Fruit fly (Drosophila melanogaster) whole organism, embryonic: ENCODE data around the gene NimB3.

Experiments used
- BEAF-32 ChIP-seq: fragments of 200-800 bp; sonication (Bioruptor generic); optimal IDR thresholded peaks from 3 replicates; lab custom pipeline; 2017; ENCODE audit warnings: missing biosample characterization, missing genetic modification characterization, mild to moderate bottlenecking, moderate library complexity, missing genetic modification reagents
- CG11456 ChIP-seq: fragments of 200-800 bp; sonication (Bioruptor generic); IDR thresholded peaks from 3 replicates; pipeline ENCODE4 v1.3.6; 2022; ENCODE audit warnings: missing biosample characterization, missing genetic modification characterization
- CG12942 ChIP-seq: fragments of 200-800 bp; sonication (Bioruptor generic); optimal IDR thresholded peaks from 3 replicates; lab custom pipeline; 2016; ENCODE audit warnings: missing biosample characterization, missing genetic modification characterization
- CG13624 ChIP-seq: fragments of 200-800 bp; sonication (Bioruptor generic); optimal IDR thresholded peaks from 2 replicates; lab custom pipeline; 2016; ENCODE audit warnings: missing biosample characterization, missing genetic modification characterization
- CG13894 ChIP-seq: fragments of 200-800 bp; sonication (Bioruptor generic); optimal IDR thresholded peaks from 3 replicates; lab custom pipeline; 2018; ENCODE audit warnings: missing biosample characterization, mild to moderate bottlenecking, missing genetic modification characterization, moderate library complexity
- CG14441 ChIP-seq: fragments of 200-800 bp; sonication (Bioruptor generic); IDR thresholded peaks from 2 replicates; pipeline ENCODE4 v1.3.6; 2022; ENCODE audit warnings: missing biosample characterization, missing genetic modification characterization
- CG15479 ChIP-seq: fragments of 200-800 bp; sonication (Bioruptor generic); optimal IDR thresholded peaks from 3 replicates; lab custom pipeline; 2019; ENCODE audit warnings: missing biosample characterization, mild to moderate bottlenecking, missing genetic modification characterization, moderate library complexity
- CG15696 ChIP-seq: fragments of 200-800 bp; sonication (Bioruptor generic); optimal IDR thresholded peaks from 2 replicates; lab custom pipeline; 2019; ENCODE audit warnings: missing biosample characterization, mild to moderate bottlenecking, missing genetic modification characterization, moderate library complexity
- CG17912 ChIP-seq: fragments of 200-800 bp; sonication (Bioruptor generic); optimal IDR thresholded peaks from 2 replicates; lab custom pipeline; 2018; ENCODE audit warnings: missing biosample characterization, mild to moderate bottlenecking, missing genetic modification characterization
- CG18011 ChIP-seq: fragments of 200-800 bp; sonication (Bioruptor generic); optimal IDR thresholded peaks from 2 replicates; lab custom pipeline; 2017; ENCODE audit warnings: missing biosample characterization, missing genetic modification characterization, mild to moderate bottlenecking, moderate library complexity, missing genotype
- CG32767 ChIP-seq: fragments of 200-800 bp; sonication (Bioruptor generic); IDR thresholded peaks from 2 replicates; pipeline ENCODE4 v1.3.6; 2022; ENCODE audit warnings: missing biosample characterization, missing genetic modification characterization
- CG3281 ChIP-seq: fragments of 200-800 bp; sonication (Bioruptor generic); optimal IDR thresholded peaks from 3 replicates; lab custom pipeline; 2017; ENCODE audit warnings: missing biosample characterization, mild to moderate bottlenecking, missing genetic modification characterization
- CG33213 ChIP-seq: fragments of 200-800 bp; sonication (Bioruptor generic); optimal IDR thresholded peaks from 3 replicates; lab custom pipeline; 2016; ENCODE audit warnings: missing biosample characterization, missing genetic modification characterization
- CG34224 ChIP-seq: fragments of 200-800 bp; sonication (Bioruptor generic); IDR thresholded peaks from 3 replicates; pipeline ENCODE4 v1.3.6; 2022; ENCODE audit warnings: missing biosample characterization, missing genetic modification characterization; ENCODE audit not compliant: partially characterized antibody
- CG34376 ChIP-seq: fragments of 200-800 bp; sonication (Bioruptor generic); optimal IDR thresholded peaks from 2 replicates; lab custom pipeline; 2018; ENCODE audit warnings: missing biosample characterization, mild to moderate bottlenecking, missing genetic modification characterization
- CG34422 ChIP-seq: fragments of 200-800 bp; sonication (Bioruptor generic); IDR thresholded peaks from 3 replicates; pipeline ENCODE4 v1.3.6; 2022; ENCODE audit warnings: missing biosample characterization, missing genetic modification characterization
- CG3847 ChIP-seq: fragments of 200-800 bp; sonication (Bioruptor generic); IDR thresholded peaks from 2 replicates; pipeline ENCODE4 v1.3.6; 2022; ENCODE audit warnings: missing biosample characterization, missing genetic modification characterization
- CG6175 ChIP-seq: fragments of 200-800 bp; sonication (Bioruptor generic); IDR thresholded peaks from 3 replicates; pipeline ENCODE4 v1.3.6; 2022; ENCODE audit warnings: missing biosample characterization, missing genetic modification characterization
- CG9797 ChIP-seq: fragments of 200-800 bp; sonication (Bioruptor generic); optimal IDR thresholded peaks from 3 replicates; lab custom pipeline; 2018; ENCODE audit warnings: missing biosample characterization, mild to moderate bottlenecking, missing genetic modification characterization
- D19A ChIP-seq: fragments of 200-800 bp; optimal IDR thresholded peaks from 3 replicates; lab custom pipeline; 2019; ENCODE audit warnings: missing biosample characterization, mild to moderate bottlenecking, missing genetic modification characterization, moderate library complexity
- Deaf1 ChIP-seq: fragments of 200-800 bp; optimal IDR thresholded peaks from 3 replicates; lab custom pipeline; 2019; ENCODE audit warnings: missing biosample characterization, mild to moderate bottlenecking, missing genetic modification characterization, moderate library complexity
- Dek ChIP-seq: fragments of 200-800 bp; sonication (Bioruptor generic); optimal IDR thresholded peaks from 3 replicates; lab custom pipeline; 2019; ENCODE audit warnings: missing biosample characterization, mild to moderate bottlenecking, missing genetic modification characterization, moderate library complexity
- Ets65A ChIP-seq: fragments of 200-800 bp; sonication (Bioruptor generic); peaks from one replicate; lab custom pipeline; 2016; ENCODE audit warnings: missing biosample characterization, missing genetic modification characterization
- GATAe ChIP-seq: fragments of 200-800 bp; sonication (Bioruptor generic); conservative IDR thresholded peaks from 2 replicates; pipeline ENCODE4 v1.3.6; 2022; ENCODE audit warnings: missing biosample characterization, missing genetic modification characterization
- HmgZ ChIP-seq: fragments of 200-800 bp; sonication (Bioruptor generic); optimal IDR thresholded peaks from 2 replicates; lab custom pipeline; 2018; ENCODE audit warnings: missing biosample characterization, mild to moderate bottlenecking, missing genetic modification characterization
- Med ChIP-seq: fragments of 200-800 bp; sonication (Bioruptor generic); peaks from one replicate; lab custom pipeline; 2016; ENCODE audit warnings: missing biosample characterization, missing genetic modification characterization, mild to moderate bottlenecking, inconsistent platforms, moderate library complexity
- Mrtf ChIP-seq: fragments of 200-800 bp; sonication (Bioruptor generic); IDR thresholded peaks from 3 replicates; pipeline ENCODE4 v1.3.6; 2022; ENCODE audit warnings: missing biosample characterization, missing genetic modification characterization
- Myb ChIP-seq: fragments of 200-800 bp; sonication (Bioruptor generic); optimal IDR thresholded peaks from 2 replicates; lab custom pipeline; 2016; ENCODE audit warnings: missing biosample characterization, missing genetic modification characterization
- Ptx1 ChIP-seq: fragments of 200-800 bp; sonication (Bioruptor generic); IDR thresholded peaks from 2 replicates; pipeline ENCODE4 v1.3.6; 2022; ENCODE audit warnings: missing biosample characterization, missing genetic modification characterization
- Sox102F ChIP-seq: fragments of 200-800 bp; sonication (Bioruptor generic); optimal IDR thresholded peaks from 2 replicates; lab custom pipeline; 2018; ENCODE audit warnings: missing biosample characterization, mild to moderate bottlenecking, missing genetic modification characterization, moderate library complexity
- Vsx1 ChIP-seq: fragments of 200-800 bp; sonication (Bioruptor generic); optimal IDR thresholded peaks from 2 replicates; lab custom pipeline; 2017; ENCODE audit warnings: missing biosample characterization, mild to moderate bottlenecking, missing genetic modification characterization, missing genetic modification reagents
- Xrp1 ChIP-seq: fragments of 200-800 bp; sonication (Bioruptor generic); IDR thresholded peaks from 2 replicates; pipeline ENCODE4 v1.3.6; 2022; ENCODE audit warnings: missing biosample characterization, missing genetic modification characterization
- abd-A ChIP-seq: fragments of 200-800 bp; sonication (Bioruptor generic); optimal IDR thresholded peaks from 3 replicates; lab custom pipeline; 2019; ENCODE audit warnings: missing biosample characterization, mild to moderate bottlenecking, missing genetic modification characterization, moderate library complexity
- caup ChIP-seq: fragments of 200-800 bp; sonication (Bioruptor generic); optimal IDR thresholded peaks from 3 replicates; lab custom pipeline; 2017; ENCODE audit warnings: missing biosample characterization, mild to moderate bottlenecking, missing genetic modification characterization, moderate library complexity; ENCODE audit not compliant: severe bottlenecking
- chinmo ChIP-seq: fragments of 200-800 bp; sonication (Bioruptor generic); IDR thresholded peaks from 4 replicates; pipeline ENCODE4 v1.3.6; 2022; ENCODE audit warnings: missing biosample characterization, missing genetic modification characterization; ENCODE audit not compliant: partially characterized antibody
- chm ChIP-seq: fragments of 200-800 bp; sonication (Bioruptor generic); IDR thresholded peaks from 2 replicates; pipeline ENCODE4 v1.3.6; 2022; ENCODE audit warnings: missing biosample characterization, missing genetic modification characterization
- cwo ChIP-seq: fragments of 200-800 bp; sonication (Bioruptor generic); optimal IDR thresholded peaks from 3 replicates; lab custom pipeline; 2017; ENCODE audit warnings: missing biosample characterization, missing genetic modification characterization, mild to moderate bottlenecking, moderate library complexity, missing genetic modification reagents
- exex ChIP-seq: fragments of 200-800 bp; sonication (Bioruptor generic); optimal IDR thresholded peaks from 4 replicates; lab custom pipeline; 2018; ENCODE audit warnings: missing biosample characterization, mild to moderate bottlenecking, missing genetic modification characterization, moderate library complexity
- ftz-f1 ChIP-seq: fragments of 200-800 bp; sonication (Bioruptor generic); optimal IDR thresholded peaks from 2 replicates; lab custom pipeline; 2016; ENCODE audit warnings: missing biosample characterization, missing genetic modification characterization
- grn ChIP-seq: fragments of 200-800 bp; sonication (Bioruptor generic); optimal IDR thresholded peaks from 3 replicates; lab custom pipeline; 2017; ENCODE audit warnings: missing biosample characterization, missing genetic modification characterization
- hb ChIP-seq: fragments of 200-800 bp; sonication (Bioruptor generic); IDR thresholded peaks from 3 replicates; pipeline ENCODE4 v1.3.6; 2022; ENCODE audit warnings: missing biosample characterization, missing genetic modification characterization; ENCODE audit not compliant: partially characterized antibody
- knrl ChIP-seq: fragments of 200-800 bp; sonication (Bioruptor generic); IDR thresholded peaks from 3 replicates; pipeline ENCODE4 v1.3.6; 2022; ENCODE audit warnings: missing biosample characterization, missing genetic modification characterization; ENCODE audit not compliant: partially characterized antibody
- odd ChIP-seq: fragments of 200-800 bp; sonication (Bioruptor generic); optimal IDR thresholded peaks from 2 replicates; lab custom pipeline; 2017; ENCODE audit warnings: missing biosample characterization, mild to moderate bottlenecking, missing genetic modification characterization
- onecut ChIP-seq: fragments of 200-800 bp; sonication (Bioruptor generic); IDR thresholded peaks from 2 replicates; pipeline ENCODE4 v1.3.6; 2022; ENCODE audit warnings: missing biosample characterization, missing genetic modification characterization
- scrt ChIP-seq: fragments of 200-800 bp; sonication (Bioruptor generic); optimal IDR thresholded peaks from 2 replicates; lab custom pipeline; 2018; ENCODE audit warnings: missing biosample characterization, mild to moderate bottlenecking, missing genetic modification characterization, moderate library complexity
- sens ChIP-seq: fragments of 200-800 bp; sonication (Bioruptor generic); peaks from one replicate; lab custom pipeline; 2016; ENCODE audit warnings: missing biosample characterization, missing genetic modification characterization
- sens-2 ChIP-seq: fragments of 200-800 bp; sonication (Bioruptor generic); IDR thresholded peaks from 2 replicates; pipeline ENCODE4 v1.3.6; 2022; ENCODE audit warnings: missing biosample characterization, missing genetic modification characterization
- sug ChIP-seq: fragments of 200-800 bp; optimal IDR thresholded peaks from 2 replicates; lab custom pipeline; 2019; ENCODE audit warnings: missing biosample characterization, mild to moderate bottlenecking, missing genetic modification characterization, moderate library complexity
- vfl ChIP-seq: fragments of 200-800 bp; sonication (Bioruptor generic); optimal IDR thresholded peaks from 2 replicates; lab custom pipeline; 2016; ENCODE audit warnings: missing biosample characterization, missing genetic modification characterization

NimB3 gene

DNA sequence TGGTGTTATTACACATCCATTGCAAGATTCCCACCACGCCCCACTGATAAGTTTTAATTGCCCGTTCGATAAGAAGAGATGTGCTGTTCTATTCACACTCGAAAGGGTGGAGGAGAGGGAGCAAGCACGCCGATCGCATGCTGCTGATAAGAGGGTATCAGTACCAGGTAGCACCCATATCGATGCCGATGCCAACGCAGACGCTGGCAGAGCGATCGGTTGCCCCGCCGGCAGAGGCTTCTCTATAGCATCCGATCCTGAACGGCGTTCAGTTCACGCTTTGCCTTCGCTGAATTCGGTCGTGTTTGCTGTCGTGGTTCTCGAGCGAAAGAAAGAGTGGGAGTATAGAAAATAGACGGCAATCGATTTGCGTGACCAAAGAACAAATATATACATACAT lies 45.7 kb upstream of the NimB3 start (continued):
- TF ChIP-seq Dek (tag; lab: Kevin White, UChicago) (no peak), vfl (no peak), GATAe (GFP tag; lab: Robert Waterston, UW) (peak; percentile 96), CG3281 (GFP tag; lab: Kevin White, UChicago) (peak; percentile 22), caup (peak; percentile 51), scrt (GFP tag; lab: Kevin White, UChicago) (no peak), Deaf1 (tag; lab: Kevin White, UChicago) (peak; percentile 59), D19A (tag; lab: Kevin White, UChicago) (no peak), HmgZ (tag; lab: Kevin White, UChicago) (peak; percentile 28), CG14441 (GFP tag; lab: Robert Waterston, UW) (0 out of 2 replicates have a peak, but pooled peaks have one; percentile 7), abd-A (tag; lab: Kevin White, UChicago) (no peak), chm (GFP tag; lab: Robert Waterston, UW) (no peak), CG15479 (GFP tag; lab: Kevin White, UChicago) (peak; percentile 89), CG17912 (GFP tag; lab: Kevin White, UChicago) (no peak), Ptx1 (GFP tag; lab: Robert Waterston, UW) (no peak), Sox102F (GFP tag; lab: Kevin White, UChicago) (no peak), odd (GFP tag; lab: Kevin White, UChicago) (no peak), CG34376 (GFP tag; lab: Kevin White, UChicago) (peak; percentile 95), CG34422 (0 out of 3 replicates have a peak, but pooled peaks have one; percentile 9), knrl (GFP tag; lab: Robert Waterston, UW) (no peak), ftz-f1 (no peak), sens (GFP tag; lab: Kevin White, UChicago) (peak; percentile 64), Myb (GFP tag; lab: Kevin White, UChicago) (no peak), CG6175 (GFP tag; lab: Robert Waterston, UW) (peak; percentile 55; the same call in 1 of the 3 replicates), CG33213 (GFP tag; lab: Kevin White, UChicago) (no peak), hb (GFP tag; lab: Robert Waterston, UW) (no peak), Vsx1 (GFP tag; lab: Kevin White, UChicago) (peak; percentile 11), sug (tag; lab: Kevin White, UChicago) (peak; percentile 91), CG18011 (GFP tag; lab: Kevin White, UChicago) (no peak), CG15696 (tag; lab: Kevin White, UChicago) (no peak), BEAF-32 (GFP tag; lab: Kevin White, UChicago) (no peak), Mrtf (no peak), chinmo (GFP tag; lab: Robert Waterston, UW) (0 out of 4 replicates have a peak, but pooled peaks have one; percentile 66), CG11456 (0 out of 3 replicates have a peak, but pooled peaks have one; percentile 53), Ets65A (peak; percentile 59)

DNA sequence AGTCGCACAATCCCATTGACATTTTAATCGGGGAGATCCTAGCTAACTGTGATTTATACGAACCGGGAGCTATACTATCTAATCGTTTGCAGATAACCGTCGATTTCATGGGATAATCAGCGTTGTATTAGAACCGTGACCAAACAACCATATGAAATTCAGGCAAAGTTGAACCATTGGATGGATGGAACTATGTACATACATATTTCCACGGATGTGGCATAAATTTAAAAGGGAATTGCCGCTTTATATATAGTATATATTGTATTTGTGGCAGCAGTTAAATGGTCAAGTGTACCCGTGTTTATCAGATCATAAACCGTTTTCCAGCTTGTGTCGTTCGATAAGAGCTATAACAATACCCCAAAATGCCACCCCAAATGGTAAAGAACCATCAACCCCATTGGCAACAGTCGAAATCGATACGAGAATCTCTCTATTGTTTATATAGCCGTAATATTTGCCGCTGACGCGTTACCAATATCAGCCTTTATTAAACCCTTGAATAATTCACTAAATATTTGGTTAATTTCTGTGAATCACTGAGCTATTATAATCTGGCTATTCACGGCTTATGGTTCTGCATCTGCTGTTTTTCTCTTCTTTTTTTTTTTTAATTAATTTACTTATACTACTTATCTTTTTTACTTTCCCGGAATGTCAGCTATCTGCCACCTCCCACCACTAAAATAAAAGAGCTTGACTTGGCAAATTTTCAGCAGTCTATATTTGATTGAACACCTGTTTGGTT lies 44.7 kb upstream of the NimB3 start, which contains the start of gene bgm:
bgm (plus strand) TSS at position 701 of the 751 bp plus-strand sequence.
- TF ChIP-seq CG34376 (GFP tag; lab: Kevin White, UChicago) = peak; percentile 80
- peak; percentile 63; the same call in 1 of the 2 replicates for TF ChIP-seq onecut (GFP tag; lab: Robert Waterston, UW)
- peak; percentile 84 for TF ChIP-seq exex (tag; lab: Kevin White, UChicago)
- TF ChIP-seq CG13894 (tag; lab: Kevin White, UChicago) = peak; percentile 66
- TF ChIP-seq CG9797 = no peak
- TF ChIP-seq sug (tag; lab: Kevin White, UChicago) = peak; percentile 31
- no peak for TF ChIP-seq CG32767 (GFP tag; lab: Robert Waterston, UW)
- TF ChIP-seq Xrp1 (GFP tag; lab: Robert Waterston, UW) = 0 out of 2 replicates have a peak, but pooled peaks have one; percentile 20
- peak; percentile 43 for TF ChIP-seq Med (GFP tag; lab: Kevin White, UChicago)
- no peak for TF ChIP-seq CG13624 (GFP tag; lab: Kevin White, UChicago)
- peak; percentile 41 for TF ChIP-seq cwo
- no peak for TF ChIP-seq CG34224
- 0 out of 2 replicates have a peak, but pooled peaks have one; percentile 46 for TF ChIP-seq sens-2 (GFP tag; lab: Robert Waterston, UW)
- TF ChIP-seq CG3847 = no peak
- peak; percentile 90 for TF ChIP-seq grn (GFP tag; lab: Kevin White, UChicago)
- TF ChIP-seq CG12942 = no peak
